Worm (Caenorhabditis elegans): ENCODE results near the gene CD4.11.

CD4.11 gene

DNA sequence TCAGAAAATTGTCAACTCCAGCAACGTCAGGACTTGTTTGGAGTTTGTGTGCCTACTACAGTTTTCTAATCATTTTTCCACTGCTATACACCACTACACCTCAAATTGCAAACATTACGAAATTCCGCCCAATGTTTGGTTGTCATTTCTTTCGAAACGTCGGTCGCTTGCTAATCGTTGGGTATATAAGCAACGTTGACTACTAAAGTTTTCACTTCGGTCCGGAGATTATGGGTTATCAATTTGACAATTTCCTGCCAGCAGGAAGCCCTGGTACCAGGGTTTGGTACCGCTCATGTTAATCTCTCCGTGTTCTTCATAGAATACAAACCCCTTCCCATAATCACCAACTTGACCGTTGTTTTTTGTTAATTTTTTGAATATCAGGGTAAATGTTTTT is 8.9 kb upstream of the CD4.11 start (continued):
- no peak for TF ChIP-seq ccch-3 (GFP tag; optimal IDR thresholded peaks at IDR 0.05)
- TF ChIP-seq lin-40 (tag; optimal IDR thresholded peaks at IDR 0.05): peak; percentile 53
- peak; percentile 35 for TF ChIP-seq madf-10 (tag; optimal IDR thresholded peaks at IDR 0.05)
- TF ChIP-seq unc-62 (GFP tag; optimal IDR thresholded peaks at IDR 0.05): peak; percentile 51
- no peak for TF ChIP-seq F55B11.4 (tag; optimal IDR thresholded peaks at IDR 0.05; ENCODE audit: borderline replicate concordance, insufficient read depth)
- no peak for TF ChIP-seq egrh-3 (GFP tag; IDR thresholded peaks at IDR 0.05)
- peak; percentile 4 for TF ChIP-seq attf-5 (GFP tag; optimal IDR thresholded peaks at IDR 0.05)
- TF ChIP-seq tbx-9 (tag; optimal IDR thresholded peaks at IDR 0.05; ENCODE audit: borderline replicate concordance): no peak
- TF ChIP-seq nfyb-1 (GFP tag; IDR thresholded peaks at IDR 0.05): peak; percentile 74
- peak; percentile 54 for TF ChIP-seq B0261.1 (tag; optimal IDR thresholded peaks at IDR 0.05)
- peak; percentile 50 for TF ChIP-seq ZK185.1 (tag; optimal IDR thresholded peaks at IDR 0.05; ENCODE audit: poor library complexity, severe bottlenecking)
- no peak for TF ChIP-seq attf-3 (GFP tag; conservative IDR thresholded peaks at IDR 0.05)
- peak; percentile 14 for TF ChIP-seq gei-17 (GFP tag; optimal IDR thresholded peaks at IDR 0.05)
- no peak for TF ChIP-seq ztf-25 (GFP tag; IDR thresholded peaks at IDR 0.05)
- TF ChIP-seq rpc-1 (optimal IDR thresholded peaks at IDR 0.05): peak; percentile 61
- TF ChIP-seq rpc-1 (tag; optimal IDR thresholded peaks at IDR 0.05): peak; percentile 42
- TF ChIP-seq tbp1 (GFP tag; optimal IDR thresholded peaks at IDR 0.05): peak; percentile 27

DNA sequence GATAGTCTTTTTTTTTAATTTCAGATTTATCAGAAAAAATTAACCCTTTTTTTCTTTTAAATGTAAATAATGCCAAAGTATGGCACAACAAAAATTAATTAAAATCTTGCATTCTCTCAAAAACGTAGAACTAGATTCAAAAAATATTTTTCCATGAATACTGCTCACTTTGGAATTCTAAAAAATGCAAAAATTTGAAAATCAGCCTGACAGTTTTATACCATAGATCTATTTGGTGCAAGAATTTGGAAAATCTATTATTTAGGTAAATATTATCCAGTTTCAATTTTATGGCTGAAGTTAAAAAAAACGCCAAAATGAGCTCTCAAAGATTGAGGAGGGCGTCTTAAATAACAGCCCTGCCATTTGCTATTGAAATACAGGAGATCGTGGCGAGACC is 5.3 kb upstream of the CD4.11 start:
- TF ChIP-seq nhr-80 (tag; optimal IDR thresholded peaks at IDR 0.05) (no peak), ceh-58 (GFP tag; IDR thresholded peaks at IDR 0.05) (no peak), pbrm-1 (GFP tag; IDR thresholded peaks at IDR 0.05) (no peak), dpl-1 (GFP tag; optimal IDR thresholded peaks at IDR 0.05) (no peak), attf-5 (GFP tag; optimal IDR thresholded peaks at IDR 0.05) (no peak), tlf-1 (GFP tag; optimal IDR thresholded peaks at IDR 0.05) (no peak), cebp-1 (GFP tag; IDR thresholded peaks at IDR 0.05) (no peak), cebp-1 (tag; optimal IDR thresholded peaks at IDR 0.05) (no peak), madf-3 (GFP tag; IDR thresholded peaks at IDR 0.05) (no peak), dox-1 (GFP tag; IDR thresholded peaks at IDR 0.05) (no peak), ztf-6 (GFP tag; IDR thresholded peaks at IDR 0.05) (no peak)

DNA sequence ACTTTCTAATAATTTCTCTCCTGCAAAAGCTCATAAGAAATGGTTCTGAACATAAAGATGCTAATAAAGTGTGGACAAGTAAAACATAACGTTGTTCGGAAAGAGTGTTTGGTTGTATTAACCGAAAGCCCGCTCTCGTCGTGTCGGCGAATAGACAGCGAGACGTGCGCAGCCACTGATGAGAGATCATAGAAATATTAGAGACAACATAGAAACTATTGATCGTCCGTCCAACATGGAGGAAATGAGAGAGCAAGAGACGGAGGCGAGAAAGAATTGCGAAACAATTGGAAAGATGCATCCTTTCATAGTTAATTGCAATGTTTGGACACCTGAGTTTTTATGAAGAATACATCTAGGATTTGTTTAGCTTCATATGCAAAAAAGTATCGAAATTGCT is 4.4 kb upstream of the CD4.11 start:
- TF ChIP-seq lin-40 (tag; optimal IDR thresholded peaks at IDR 0.05) (peak; percentile 21), let-607 (tag; optimal IDR thresholded peaks at IDR 0.05) (peak in 1 of 2 experiments; percentile 29), lin-54 (GFP tag; optimal IDR thresholded peaks at IDR 0.05) (no peak), cebp-1 (GFP tag; IDR thresholded peaks at IDR 0.05) (peak; percentile 88), cebp-1 (tag; optimal IDR thresholded peaks at IDR 0.05) (peak; percentile 97), dpff-1 (tag; optimal IDR thresholded peaks at IDR 0.05) (no peak), tlf-1 (GFP tag; optimal IDR thresholded peaks at IDR 0.05) (no peak), attf-5 (GFP tag; optimal IDR thresholded peaks at IDR 0.05) (peak; percentile 65), C06A6.2 (GFP tag; conservative IDR thresholded peaks at IDR 0.05) (0 out of 2 replicates have a peak, but pooled peaks have one; percentile 13), snpc-4 (GFP tag; optimal IDR thresholded peaks at IDR 0.05) (no peak), snpc-4 (tag; optimal IDR thresholded peaks at IDR 0.05) (peak in 3 of 4 experiments; percentile 33 to 52 (median 46)), efl-1 (GFP tag; optimal IDR thresholded peaks at IDR 0.05) (no peak), ztf-25 (GFP tag; IDR thresholded peaks at IDR 0.05) (no peak), hmg-1.2 (GFP tag; IDR thresholded peaks at IDR 0.05) (peak; percentile 85; the same call in 1 of the 2 replicates)

DNA sequence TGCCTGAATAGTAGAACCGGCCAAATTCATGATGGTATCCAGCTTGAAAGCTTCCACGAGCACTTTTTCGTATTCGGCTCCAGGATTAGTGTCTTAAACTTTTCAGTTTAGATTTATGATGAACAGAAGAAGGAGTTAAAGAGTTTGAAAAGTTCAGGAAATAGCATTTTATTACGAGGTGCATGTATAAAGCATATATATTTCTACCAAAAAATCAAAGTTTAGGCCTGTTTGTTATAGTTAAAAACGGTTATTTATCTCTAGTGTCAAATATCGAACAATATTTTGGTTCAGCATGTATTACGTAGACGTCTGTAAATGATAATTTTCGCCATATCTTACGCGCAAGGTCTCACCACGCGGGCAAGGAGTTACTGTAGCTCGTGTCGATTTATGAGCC is 3.6 kb upstream of the CD4.11 start, which contains the start of gene klc-2:
Gene klc-2, minus strand, starts transcription at position 101 of the 400 bp plus-strand sequence.
- no peak for TF ChIP-seq sea-2 (GFP tag; IDR thresholded peaks at IDR 0.05)
- no peak for TF ChIP-seq lin-35 (GFP tag; optimal IDR thresholded peaks at IDR 0.05)
- TF ChIP-seq Y79H2A.3 (GFP tag; conservative IDR thresholded peaks at IDR 0.05): no peak
- no peak for TF ChIP-seq lin-54 (GFP tag; optimal IDR thresholded peaks at IDR 0.05)
- TF ChIP-seq B0035.1 (tag; optimal IDR thresholded peaks at IDR 0.05): no peak
- TF ChIP-seq hrde-1 (tag; optimal IDR thresholded peaks at IDR 0.05; ENCODE audit: borderline replicate concordance): no peak
- no peak for TF ChIP-seq hlh-12 (tag; optimal IDR thresholded peaks at IDR 0.05)
- no peak for TF ChIP-seq bed-1 (GFP tag; IDR thresholded peaks at IDR 0.05)
- TF ChIP-seq C17E4.6 (GFP tag; IDR thresholded peaks at IDR 0.05): no peak
- TF ChIP-seq rec-8 (tag; optimal IDR thresholded peaks at IDR 0.05): no peak
- no peak for TF ChIP-seq hmg-20 (GFP tag; IDR thresholded peaks at IDR 0.05)
- no peak for TF ChIP-seq B0336.3 (GFP tag; IDR thresholded peaks at IDR 0.05)
